Fruit fly (Drosophila melanogaster) S2 (cell line): ENCODE data around the gene CG13022.
A peak's percentile ranks its signal among the peaks of the same experiment; 100 is the strongest.

Experiments
- CG8478 ChIP-seq: fragments of >200 bp; optimal IDR thresholded peaks from 2 replicates; lab custom pipeline; 2018
- CTCF ChIP-seq, 2 experiments: fragments of >200 bp; optimal IDR thresholded peaks; 2 replicates each; lab custom pipeline; 2018

DNA sequence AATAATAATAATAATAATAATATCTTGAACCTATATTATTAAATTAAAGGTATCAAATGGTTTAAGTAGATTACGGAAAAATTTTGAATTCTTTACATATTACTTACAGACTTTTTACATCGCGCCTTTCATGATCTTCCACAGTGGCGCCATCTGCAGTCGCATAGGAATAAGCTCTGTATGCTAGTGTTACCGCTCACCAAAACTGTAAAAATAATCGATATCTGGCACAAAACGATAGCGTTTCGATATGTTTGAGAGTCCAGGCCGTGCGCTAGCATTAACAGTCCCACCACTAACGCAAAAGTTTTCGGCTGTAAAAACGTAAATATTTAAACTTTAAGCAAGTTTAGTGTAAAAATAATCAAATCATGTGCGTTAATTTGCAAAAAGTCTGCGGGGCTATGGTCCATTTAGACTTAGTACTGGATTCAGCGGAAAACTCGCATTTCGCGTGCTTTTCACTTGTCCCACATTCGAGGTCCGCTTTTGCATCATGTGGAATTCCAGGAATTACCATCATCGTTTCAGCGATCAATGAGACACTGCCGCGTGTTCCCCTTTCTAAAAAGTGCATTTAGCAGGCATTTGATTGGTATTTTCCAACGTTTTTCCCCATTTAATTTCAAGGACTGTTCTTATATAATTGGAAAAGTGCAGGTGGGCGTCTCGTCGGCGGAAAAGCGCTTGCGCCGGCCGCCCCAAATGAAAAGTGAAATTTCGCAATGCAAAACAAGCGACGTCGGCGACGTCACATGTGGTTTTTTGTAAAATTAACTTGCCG is 16.7 kb upstream of the CG13022 start:
- no peak for TF ChIP-seq CG8478 (lab: Kevin White, UChicago)
- peak; percentile 93 to 94 for TF ChIP-seq CTCF (optimal IDR thresholded peaks at IDR 0.05; lab: Kevin White, UChicago)
